Worm (Caenorhabditis elegans): ENCODE results near the gene fipr-29.

fipr-29 gene

ce11 chrIII:3094694-3095093, 34.5 kb upstream of the fipr-29 start (continued):
- no peak for TF ChIP-seq ets-5 (GFP tag; IDR thresholded peaks at IDR 0.05)

ce11 chrIII:3091572-3091971, 31.4 kb upstream of the fipr-29 start, which contains the start of gene ccep-135:
Gene ccep-135, plus strand, starts transcription at chrIII:3091872.
- TF ChIP-seq ets-5 (GFP tag; IDR thresholded peaks at IDR 0.05) (no peak), nhr-77 (tag; optimal IDR thresholded peaks at IDR 0.05) (no peak), lin-35 (GFP tag; optimal IDR thresholded peaks at IDR 0.05) (no peak), F16B12.6 (tag; optimal IDR thresholded peaks at IDR 0.05) (no peak), lin-13 (GFP tag; optimal IDR thresholded peaks at IDR 0.05) (no peak), nhr-84 (tag; optimal IDR thresholded peaks at IDR 0.05) (no peak), mdl-1 (tag; optimal IDR thresholded peaks at IDR 0.05) (no peak), grh-1 (GFP tag; IDR thresholded peaks at IDR 0.05) (no peak), mep-1 (tag; optimal IDR thresholded peaks at IDR 0.05) (no peak), nhr-11 (tag; optimal IDR thresholded peaks at IDR 0.05) (no peak), hlh-4 (tag; optimal IDR thresholded peaks at IDR 0.05) (no peak)

ce11 chrIII:3086471-3086870, 26.3 kb upstream of the fipr-29 start, which contains the start of gene sft-1:
Gene sft-1, plus strand, starts transcription at chrIII:3086671.
- TF ChIP-seq efl-1 (optimal IDR thresholded peaks at IDR 0.05) (no peak), efl-1 (GFP tag; optimal IDR thresholded peaks at IDR 0.05 in 1 of 2) (peak in 1 of 2 experiments; percentile 51), nhr-11 (tag; optimal IDR thresholded peaks at IDR 0.05) (no peak)

ce11 chrIII:3070026-3070573, 9.9 kb upstream of the fipr-29 start, which contains the start of gene H06I04.3:
Gene H06I04.3, plus strand, starts transcription at chrIII:3070523.
- TF ChIP-seq zag-1 (tag; optimal IDR thresholded peaks at IDR 0.05) (no peak), ceh-63 (GFP tag; optimal IDR thresholded peaks at IDR 0.05) (no peak), sup-37 (GFP tag; optimal IDR thresholded peaks at IDR 0.05) (no peak), Y116A8C.19 (tag; optimal IDR thresholded peaks at IDR 0.05; ENCODE audit: borderline replicate concordance) (no peak), elt-3 (tag; optimal IDR thresholded peaks at IDR 0.05) (no peak), ceh-88 (GFP tag; IDR thresholded peaks at IDR 0.05) (no peak), pax-3 (tag; optimal IDR thresholded peaks at IDR 0.05) (no peak), C04F5.9 (tag; optimal IDR thresholded peaks at IDR 0.05) (no peak), ztf-4 (tag; optimal IDR thresholded peaks at IDR 0.05) (no peak), alr-1 (tag; optimal IDR thresholded peaks at IDR 0.05; ENCODE audit: borderline replicate concordance) (no peak), nhr-77 (tag; optimal IDR thresholded peaks at IDR 0.05) (no peak), F16B12.6 (tag; optimal IDR thresholded peaks at IDR 0.05) (no peak), tbx-2 (tag; optimal IDR thresholded peaks at IDR 0.05) (peak; percentile 34), lin-14 (GFP tag; optimal IDR thresholded peaks at IDR 0.05) (no peak), grh-1 (GFP tag; IDR thresholded peaks at IDR 0.05) (no peak), dsc-1 (tag; optimal IDR thresholded peaks at IDR 0.05) (no peak), lin-39 (tag; optimal IDR thresholded peaks at IDR 0.05) (no peak), skn-1 (tag; optimal IDR thresholded peaks at IDR 0.05) (peak; percentile 28), blmp-1 (tag; optimal IDR thresholded peaks at IDR 0.05) (peak; percentile 20), mdl-1 (tag; optimal IDR thresholded peaks at IDR 0.05) (no peak), C34B4.2 (tag; optimal IDR thresholded peaks at IDR 0.05) (no peak), irx-1 (tag; optimal IDR thresholded peaks at IDR 0.05) (no peak), ets-5 (GFP tag; IDR thresholded peaks at IDR 0.05) (no peak), nhr-90 (tag; optimal IDR thresholded peaks at IDR 0.05; ENCODE audit: poor library complexity) (no peak), nhr-11 (tag; optimal IDR thresholded peaks at IDR 0.05) (no peak), nhr-71 (tag; optimal IDR thresholded peaks at IDR 0.05) (no peak), mab-9 (GFP tag; IDR thresholded peaks at IDR 0.05) (no peak), tlp-1 (tag; optimal IDR thresholded peaks at IDR 0.05) (no peak), ceh-82 (tag; optimal IDR thresholded peaks at IDR 0.05) (peak in 2 of 3 experiments; percentile 27 to 34), unc-86 (tag; optimal IDR thresholded peaks at IDR 0.05) (no peak), aha-1 (tag; optimal IDR thresholded peaks at IDR 0.05) (no peak), lin-35 (GFP tag; optimal IDR thresholded peaks at IDR 0.05) (peak; percentile 83 to 93), hlh-17 (GFP tag; optimal IDR thresholded peaks at IDR 0.05; ENCODE audit: borderline replicate concordance) (no peak), lsy-2 (tag; optimal IDR thresholded peaks at IDR 0.05) (peak; percentile 27 to 79), ceh-8 (GFP tag; optimal IDR thresholded peaks at IDR 0.05) (no peak), fkh-8 (tag; optimal IDR thresholded peaks at IDR 0.05) (no peak), egl-13 (tag; optimal IDR thresholded peaks at IDR 0.05) (no peak), ceh-90 (tag; optimal IDR thresholded peaks at IDR 0.05) (no peak), mep-1 (tag; optimal IDR thresholded peaks at IDR 0.05) (peak; percentile 39), unc-130 (tag; optimal IDR thresholded peaks at IDR 0.05) (no peak), nhr-28 (tag; optimal IDR thresholded peaks at IDR 0.05) (no peak)
